Fruit fly (Drosophila melanogaster): ENCODE data around the gene CG13599.

- TF ChIP-seq CG8478 (optimal IDR thresholded peaks at IDR 0.05) (no peak), CTCF (optimal IDR thresholded peaks at IDR 0.05) (no peak)
Observed at dm6 chr3R:23924200-23924599, 7.2 kb upstream of the CG13599 start, which contains the start of gene Ndc1.
